Fruit fly (Drosophila melanogaster) whole organism, embryonic: ENCODE measurements around the gene CG46412.

Experiments used
- ATbp ChIP-seq: fragments of 200-800 bp; sonication (Bioruptor generic); optimal IDR thresholded peaks from 2 replicates; lab custom pipeline; 2017; ENCODE audit warnings: missing biosample characterization, mild to moderate bottlenecking, missing genetic modification characterization, missing genetic modification reagents
- Atf-2 ChIP-seq: fragments of 200-800 bp; sonication (Bioruptor generic); optimal IDR thresholded peaks from 2 replicates; lab custom pipeline; 2016; ENCODE audit warnings: missing biosample characterization, missing genetic modification characterization
- Atf3 ChIP-seq: fragments of 200-800 bp; sonication (Bioruptor generic); optimal IDR thresholded peaks from 3 replicates; lab custom pipeline; 2016; ENCODE audit warnings: missing biosample characterization, missing genetic modification characterization
- CG10147 ChIP-seq: fragments of 200-800 bp; sonication (Bioruptor generic); optimal IDR thresholded peaks from 2 replicates; lab custom pipeline; 2019; ENCODE audit warnings: missing biosample characterization, mild to moderate bottlenecking, missing genetic modification characterization, moderate library complexity
- CG11560 ChIP-seq: fragments of 200-800 bp; sonication (Bioruptor generic); IDR thresholded peaks from 3 replicates; pipeline ENCODE4 v1.3.6; 2022; ENCODE audit warnings: missing biosample characterization, missing genetic modification characterization
- CG12219 ChIP-seq: fragments of 200-800 bp; sonication (Bioruptor generic); optimal IDR thresholded peaks from 3 replicates; lab custom pipeline; 2018; ENCODE audit warnings: missing biosample characterization, mild to moderate bottlenecking, missing genetic modification characterization
- CG12391 ChIP-seq: fragments of 200-800 bp; sonication (Bioruptor generic); optimal IDR thresholded peaks from 3 replicates; lab custom pipeline; 2018; ENCODE audit warnings: missing biosample characterization, mild to moderate bottlenecking, missing genetic modification characterization, moderate library complexity
- CG12744 ChIP-seq: fragments of 200-800 bp; sonication (Bioruptor generic); optimal IDR thresholded peaks from 2 replicates; lab custom pipeline; 2016; ENCODE audit warnings: missing biosample characterization, missing genetic modification characterization
- CG15011 ChIP-seq: fragments of 200-800 bp; sonication (Bioruptor generic); optimal IDR thresholded peaks from 3 replicates; lab custom pipeline; 2018; ENCODE audit warnings: missing biosample characterization, mild to moderate bottlenecking, missing genetic modification characterization
- CG17361 ChIP-seq: fragments of 200-800 bp; sonication (Bioruptor generic); IDR thresholded peaks from 3 replicates; pipeline ENCODE4 v1.3.6; 2022; ENCODE audit warnings: missing biosample characterization, missing genetic modification characterization
- CG2202 ChIP-seq: fragments of 200-800 bp; sonication (Bioruptor generic); optimal IDR thresholded peaks from 2 replicates; lab custom pipeline; 2018; ENCODE audit warnings: missing biosample characterization, mild to moderate bottlenecking, missing genetic modification characterization
- CG2712 ChIP-seq: fragments of 200-800 bp; optimal IDR thresholded peaks from 3 replicates; lab custom pipeline; 2019; ENCODE audit warnings: missing biosample characterization, mild to moderate bottlenecking, missing genetic modification characterization, moderate library complexity
- CG30403 ChIP-seq: fragments of 200-800 bp; sonication (Bioruptor generic); optimal IDR thresholded peaks from 3 replicates; lab custom pipeline; 2016; ENCODE audit warnings: missing biosample characterization, missing genetic modification characterization
- CG32532 ChIP-seq: fragments of 200-800 bp; sonication (Bioruptor generic); IDR thresholded peaks from 2 replicates; pipeline ENCODE4 v1.3.6; 2022; ENCODE audit warnings: missing biosample characterization, missing genetic modification characterization
- CG33557 ChIP-seq: fragments of 200-800 bp; sonication (Bioruptor generic); optimal IDR thresholded peaks from 2 replicates; lab custom pipeline; 2019; ENCODE audit warnings: missing biosample characterization, mild to moderate bottlenecking, missing genetic modification characterization, moderate library complexity
- CG3838 ChIP-seq: fragments of 200-800 bp; sonication (Bioruptor generic); optimal IDR thresholded peaks from 3 replicates; lab custom pipeline; 2016; ENCODE audit warnings: missing biosample characterization, missing genetic modification characterization
- CG3995 ChIP-seq: fragments of 200-800 bp; sonication (Bioruptor generic); optimal IDR thresholded peaks from 3 replicates; lab custom pipeline; 2016; ENCODE audit warnings: missing biosample characterization, missing genetic modification characterization
- CG43689 ChIP-seq: fragments of 200-800 bp; sonication (Bioruptor generic); IDR thresholded peaks from 2 replicates; pipeline ENCODE4 v1.3.6; 2022; ENCODE audit warnings: missing biosample characterization, missing genetic modification characterization
- CG4404 ChIP-seq: fragments of 200-800 bp; sonication (Bioruptor generic); IDR thresholded peaks from 2 replicates; pipeline ENCODE4 v1.3.6; 2022; ENCODE audit warnings: missing biosample characterization, missing genetic modification characterization
- CG6175 ChIP-seq: fragments of 200-800 bp; sonication (Bioruptor generic); IDR thresholded peaks from 3 replicates; pipeline ENCODE4 v1.3.6; 2022; ENCODE audit warnings: missing biosample characterization, missing genetic modification characterization
- CG7556 ChIP-seq: fragments of 200-800 bp; sonication (Bioruptor generic); optimal IDR thresholded peaks from 2 replicates; lab custom pipeline; 2017; ENCODE audit warnings: missing biosample characterization, mild to moderate bottlenecking, missing genetic modification characterization
- CG7786 ChIP-seq: fragments of 200-800 bp; sonication (Bioruptor generic); optimal IDR thresholded peaks from 2 replicates; lab custom pipeline; 2016; ENCODE audit warnings: missing biosample characterization, missing genetic modification characterization
- CG8388 ChIP-seq: fragments of 200-800 bp; sonication (Bioruptor generic); optimal IDR thresholded peaks from 2 replicates; lab custom pipeline; 2019; ENCODE audit warnings: missing biosample characterization, mild to moderate bottlenecking, missing genetic modification characterization, moderate library complexity
- CoRest ChIP-seq: fragments of 200-800 bp; sonication (Bioruptor generic); optimal IDR thresholded peaks from 3 replicates; lab custom pipeline; 2018; ENCODE audit warnings: missing biosample characterization, mild to moderate bottlenecking, missing genetic modification characterization, moderate library complexity
- Fer3 ChIP-seq: fragments of 200-800 bp; sonication (Bioruptor generic); optimal IDR thresholded peaks from 2 replicates; lab custom pipeline; 2018; ENCODE audit warnings: missing biosample characterization, mild to moderate bottlenecking, missing genetic modification characterization, moderate library complexity
- HLH4C ChIP-seq: fragments of 200-800 bp; sonication (Bioruptor generic); IDR thresholded peaks from 3 replicates; pipeline ENCODE4 v1.3.6; 2022; ENCODE audit warnings: missing biosample characterization, missing genetic modification characterization; ENCODE audit not compliant: partially characterized antibody
- Hmr ChIP-seq: fragments of 200-800 bp; sonication (Bioruptor generic); optimal IDR thresholded peaks from 3 replicates; lab custom pipeline; 2017; ENCODE audit warnings: mild to moderate bottlenecking, missing biosample characterization, missing genetic modification reagents, missing genetic modification characterization
- Hmx ChIP-seq: fragments of 200-800 bp; sonication (Bioruptor generic); optimal IDR thresholded peaks from 2 replicates; lab custom pipeline; 2016; ENCODE audit warnings: missing biosample characterization, missing genetic modification characterization
- Hsf ChIP-seq: fragments of 200-800 bp; sonication (Bioruptor generic); optimal IDR thresholded peaks from 3 replicates; lab custom pipeline; 2016; ENCODE audit warnings: missing biosample characterization, missing genetic modification characterization
- Nf-YB ChIP-seq: fragments of 200-800 bp; sonication (Bioruptor generic); optimal IDR thresholded peaks from 3 replicates; lab custom pipeline; 2019; ENCODE audit warnings: missing biosample characterization, mild to moderate bottlenecking, missing genetic modification characterization, moderate library complexity
- Rfx ChIP-seq: fragments of 200-800 bp; sonication (Bioruptor generic); IDR thresholded peaks from 2 replicates; pipeline ENCODE4 v1.3.6; 2022; ENCODE audit warnings: missing biosample characterization, missing genetic modification characterization
- Xbp1 ChIP-seq: fragments of 200-800 bp; sonication (Bioruptor generic); optimal IDR thresholded peaks from 3 replicates; lab custom pipeline; 2016; ENCODE audit warnings: missing biosample characterization, mild to moderate bottlenecking, missing genetic modification characterization
- al ChIP-seq: fragments of 200-800 bp; sonication (Bioruptor generic); IDR thresholded peaks from 2 replicates; pipeline ENCODE4 v1.3.6; 2022; ENCODE audit warnings: missing biosample characterization, missing genetic modification characterization
- az2 ChIP-seq: fragments of 200-800 bp; sonication (Bioruptor generic); optimal IDR thresholded peaks from 3 replicates; lab custom pipeline; 2016; ENCODE audit warnings: missing biosample characterization, missing genetic modification characterization
- bbx ChIP-seq: fragments of 200-800 bp; sonication (Bioruptor generic); IDR thresholded peaks from 2 replicates; pipeline ENCODE4 v1.3.6; 2022; ENCODE audit warnings: missing biosample characterization, missing genetic modification characterization; ENCODE audit not compliant: partially characterized antibody
- ewg ChIP-seq: fragments of 200-800 bp; sonication (Bioruptor generic); optimal IDR thresholded peaks from 3 replicates; lab custom pipeline; 2017; ENCODE audit warnings: mild to moderate bottlenecking, missing biosample characterization, missing genetic modification reagents, missing genetic modification characterization
- fd3F ChIP-seq: fragments of 200-800 bp; sonication (Bioruptor generic); optimal IDR thresholded peaks from 2 replicates; lab custom pipeline; 2018; ENCODE audit warnings: missing biosample characterization, mild to moderate bottlenecking, missing genetic modification characterization, moderate library complexity
- her ChIP-seq: fragments of 200-800 bp; sonication (Bioruptor generic); optimal IDR thresholded peaks from 2 replicates; lab custom pipeline; 2016; ENCODE audit warnings: missing biosample characterization, missing genetic modification characterization
- lab ChIP-seq: fragments of 200-800 bp; sonication (Bioruptor generic); optimal IDR thresholded peaks from 3 replicates; lab custom pipeline; 2017; ENCODE audit warnings: missing biosample characterization, missing genetic modification characterization, mild to moderate bottlenecking, moderate library complexity, missing genetic modification reagents
- lmd ChIP-seq: fragments of 200-800 bp; sonication (Bioruptor generic); IDR thresholded peaks from 2 replicates; pipeline ENCODE4 v1.3.6; 2022; ENCODE audit warnings: missing biosample characterization, missing genetic modification characterization
- pan ChIP-seq, 4 experiments: fragments of >200 bp in 3 of 4; fragments of 200-800 bp in 1 of 4; sonication (Bioruptor generic) in 1 of 4; optimal IDR thresholded peaks in 3 of 4; IDR thresholded peaks in 1 of 4; 2 replicates each; pipeline versions ENCODE4 v1.3.6 to Lab custom; 2017 to 2022; ENCODE audit warnings: missing biosample characterization in 2 of 4, missing genetic modification characterization in 2 of 4, mixed read lengths in 1 of 4
- prd ChIP-seq, 3 experiments: fragments of >200 bp in 2 of 3; fragments of 200-800 bp in 1 of 3; sonication (Bioruptor generic) in 1 of 3; optimal IDR thresholded peaks in 2 of 3; IDR thresholded peaks in 1 of 3; 2 replicates in 2 of 3; 3 replicates in 1 of 3; pipeline versions ENCODE4 v1.3.6 to Lab custom; 2017 to 2022; ENCODE audit warnings: missing biosample characterization in 1 of 3, missing genetic modification characterization in 1 of 3
- rib ChIP-seq: fragments of 200-800 bp; sonication (Bioruptor generic); IDR thresholded peaks from 2 replicates; pipeline ENCODE4 v1.3.6; 2022; ENCODE audit warnings: missing biosample characterization, missing genetic modification characterization
- slbo ChIP-seq: fragments of 200-800 bp; sonication (Bioruptor generic); IDR thresholded peaks from 2 replicates; pipeline ENCODE4 v1.3.6; 2022; ENCODE audit warnings: missing biosample characterization, missing genetic modification characterization
- slp2 ChIP-seq: fragments of 200-800 bp; sonication (Bioruptor generic); optimal IDR thresholded peaks from 2 replicates; lab custom pipeline; 2016; ENCODE audit warnings: missing biosample characterization, missing genetic modification characterization
- so ChIP-seq: fragments of 200-800 bp; sonication (Bioruptor generic); IDR thresholded peaks from 3 replicates; pipeline ENCODE4 v1.3.6; 2022; ENCODE audit warnings: missing biosample characterization, missing genetic modification characterization
- unc-4 ChIP-seq: fragments of 200-800 bp; sonication (Bioruptor generic); IDR thresholded peaks from 2 replicates; pipeline ENCODE4 v1.3.6; 2022; ENCODE audit warnings: missing biosample characterization, missing genetic modification characterization; ENCODE audit not compliant: partially characterized antibody
- unpg ChIP-seq: fragments of 200-800 bp; sonication (Bioruptor generic); optimal IDR thresholded peaks from 3 replicates; lab custom pipeline; 2018; ENCODE audit warnings: missing biosample characterization, mild to moderate bottlenecking, missing genetic modification characterization, moderate library complexity
- wek ChIP-seq: fragments of 200-800 bp; sonication (Bioruptor generic); optimal IDR thresholded peaks from 3 replicates; lab custom pipeline; 2018; ENCODE audit warnings: missing biosample characterization, mild to moderate bottlenecking, missing genetic modification characterization, moderate library complexity

The CG46412 gene

dm6 chr3L:11556637-11557036 is 7.2 kb downstream of the CG46412 start (continued):
- TF ChIP-seq CG33557 (GFP tag; lab: Kevin White, UChicago): no peak
- TF ChIP-seq CG4404 (GFP tag; lab: Robert Waterston, UW): no peak
- peak; percentile 38; the same call in 1 of the 2 replicates for TF ChIP-seq Rfx (GFP tag; lab: Robert Waterston, UW)
- no peak for TF ChIP-seq ATbp (GFP tag; lab: Kevin White, UChicago)
- no peak for TF ChIP-seq Nf-YB
- TF ChIP-seq CG3838: no peak
- peak; percentile 64 for TF ChIP-seq Hmr (GFP tag; lab: Kevin White, UChicago)
- no peak for TF ChIP-seq CG12744 (GFP tag; lab: Kevin White, UChicago)
- 0 out of 2 replicates have a peak, but pooled peaks have one; percentile 3 for TF ChIP-seq al
- peak; percentile 75 for TF ChIP-seq CG7556 (GFP tag; lab: Kevin White, UChicago)
- TF ChIP-seq CG12219 (GFP tag; lab: Kevin White, UChicago): no peak
- TF ChIP-seq slbo (GFP tag; lab: Robert Waterston, UW): peak; percentile 53; the same call in 1 of the 2 replicates
- peak; percentile 26; the same call in 1 of the 3 replicates for TF ChIP-seq CG17361 (GFP tag; lab: Robert Waterston, UW)
- peak; percentile 30 for TF ChIP-seq Fer3 (tag; lab: Kevin White, UChicago)
- no peak for TF ChIP-seq CG2202 (tag; lab: Kevin White, UChicago)
- peak; percentile 36; the same call in 1 of the 2 replicates for TF ChIP-seq CG32532 (GFP tag; lab: Robert Waterston, UW)
- no peak for TF ChIP-seq unc-4 (GFP tag; lab: Robert Waterston, UW)
- TF ChIP-seq pan (optimal IDR thresholded peaks at IDR 0.05; lab: Kevin White, UChicago): no peak
- peak in 1 of 2 experiments; percentile 20 for TF ChIP-seq pan (GFP tag; optimal IDR thresholded peaks at IDR 0.05 in 1 of 2, IDR thresholded peaks at IDR 0.05 in 1 of 2)
- TF ChIP-seq Hmx (GFP tag; lab: Kevin White, UChicago): no peak
- peak; percentile 31 for TF ChIP-seq fd3F (GFP tag; lab: Kevin White, UChicago)
- TF ChIP-seq CG15011 (GFP tag; lab: Kevin White, UChicago): peak; percentile 41
- no peak for TF ChIP-seq her (GFP tag; lab: Kevin White, UChicago)
- TF ChIP-seq ewg (GFP tag; lab: Kevin White, UChicago): no peak
- no peak for TF ChIP-seq bbx (GFP tag; lab: Robert Waterston, UW)
- no peak for TF ChIP-seq CG7786 (GFP tag; lab: Kevin White, UChicago)
- TF ChIP-seq wek (GFP tag; lab: Kevin White, UChicago): no peak
- no peak for TF ChIP-seq Atf3 (GFP tag; lab: Kevin White, UChicago)
- no peak for TF ChIP-seq prd (optimal IDR thresholded peaks at IDR 0.05; lab: Kevin White, UChicago)
- no peak for TF ChIP-seq prd (GFP tag; IDR thresholded peaks at IDR 0.05; lab: Robert Waterston, UW)
- TF ChIP-seq Xbp1 (GFP tag; lab: Kevin White, UChicago): peak; percentile 0
- TF ChIP-seq lmd (GFP tag; lab: Robert Waterston, UW): peak; percentile 18; the same call in 1 of the 2 replicates
- no peak for TF ChIP-seq Atf-2
- no peak for TF ChIP-seq HLH4C (GFP tag; lab: Robert Waterston, UW)
- peak; percentile 24 for TF ChIP-seq CG8388 (GFP tag; lab: Kevin White, UChicago)
- peak; percentile 54 for TF ChIP-seq lab (GFP tag; lab: Kevin White, UChicago)
- no peak for TF ChIP-seq CG3995 (GFP tag; lab: Kevin White, UChicago)
- peak; percentile 29 for TF ChIP-seq az2 (GFP tag; lab: Kevin White, UChicago)
- TF ChIP-seq unpg (GFP tag; lab: Kevin White, UChicago): peak; percentile 5
- peak; percentile 37 for TF ChIP-seq CoRest (tag; lab: Kevin White, UChicago)
- peak; percentile 21 for TF ChIP-seq CG12391
- no peak for TF ChIP-seq Hsf (GFP tag; lab: Kevin White, UChicago)
- peak; percentile 27 for TF ChIP-seq CG10147 (GFP tag; lab: Kevin White, UChicago)
- no peak for TF ChIP-seq CG43689 (GFP tag; lab: Robert Waterston, UW)
- TF ChIP-seq CG11560 (tag; lab: Robert Waterston, UW): no peak
- TF ChIP-seq CG30403: peak; percentile 36
- TF ChIP-seq slp2 (GFP tag; lab: Kevin White, UChicago): no peak
- TF ChIP-seq rib (GFP tag; lab: Robert Waterston, UW): no peak
- TF ChIP-seq CG6175 (GFP tag; lab: Robert Waterston, UW): peak; percentile 17; the same call in 1 of the 3 replicates
- peak; percentile 11 for TF ChIP-seq CG2712 (tag; lab: Kevin White, UChicago)
- no peak for TF ChIP-seq so (GFP tag; lab: Robert Waterston, UW)
